Worm (Caenorhabditis elegans) whole organism, L3 larva: ENCODE results near the gene gst-34.

Source experiments
- ZK546.5 ChIP-seq: sonication (generic microtip); optimal IDR thresholded peaks from 2 replicates; lab custom pipeline; 2017; ENCODE audit warnings: missing biosample characterization, missing genetic modification characterization
- aly-2 ChIP-seq: fragments of 150-350 bp; optimal IDR thresholded peaks from 2 replicates; lab custom pipeline; 2014; ENCODE audit warnings: missing biosample characterization, missing genetic modification characterization
- ceh-16 ChIP-seq: sonication (generic microtip); optimal IDR thresholded peaks from 2 replicates; lab custom pipeline; 2017; ENCODE audit warnings: missing biosample characterization, missing genetic modification characterization
- ceh-28 ChIP-seq: fragments of 150-350 bp; optimal IDR thresholded peaks from 2 replicates; lab custom pipeline; 2014; ENCODE audit warnings: missing biosample characterization, missing genetic modification reagents, missing genetic modification characterization
- ceh-82 ChIP-seq: fragments of 150-350 bp; optimal IDR thresholded peaks from 2 replicates; lab custom pipeline; 2014; ENCODE audit warnings: missing biosample characterization, missing genetic modification characterization
- egl-27 ChIP-seq: sonication (generic microtip); optimal IDR thresholded peaks from 4 replicates; lab custom pipeline; 2017; ENCODE audit warnings: missing biosample characterization, missing genetic modification reagents, missing genetic modification characterization
- egl-5 ChIP-seq: fragments of 150-350 bp; optimal IDR thresholded peaks from 2 replicates; lab custom pipeline; 2017; ENCODE audit warnings: missing biosample characterization, missing genetic modification reagents, missing genetic modification characterization, inconsistent platforms
- elt-1 ChIP-seq: fragments of 150-350 bp; optimal IDR thresholded peaks from 2 replicates; lab custom pipeline; 2014; ENCODE audit warnings: missing biosample characterization, missing genetic modification characterization
- elt-2 ChIP-seq: sonication (generic microtip); optimal IDR thresholded peaks from 2 replicates; lab custom pipeline; 2016; ENCODE audit warnings: missing genetic modification reagents, mild to moderate bottlenecking, missing genetic modification characterization, missing compliant biosample characterization
- elt-3 ChIP-seq, 3 experiments: fragments of 150-350 bp in 1 of 3; sonication (generic microtip) in 2 of 3; optimal IDR thresholded peaks; 2 replicates in 2 of 3; 4 replicates in 1 of 3; lab custom pipeline; 2014 to 2017; ENCODE audit warnings: missing biosample characterization in 3 of 3, missing genetic modification characterization in 3 of 3
- fkh-10 ChIP-seq: sonication (generic microtip); optimal IDR thresholded peaks from 2 replicates; lab custom pipeline; 2017; ENCODE audit warnings: missing biosample characterization, missing genetic modification reagents, missing genetic modification characterization
- fos-1 ChIP-seq: fragments of 150-350 bp; optimal IDR thresholded peaks from 2 replicates; lab custom pipeline; 2014; ENCODE audit warnings: missing biosample characterization, missing genetic modification characterization
- hmg-11 ChIP-seq: sonication (generic microtip); optimal IDR thresholded peaks from 2 replicates; lab custom pipeline; 2016; ENCODE audit warnings: missing genetic modification characterization, missing compliant biosample characterization
- jun-1 ChIP-seq: fragments of 150-350 bp; optimal IDR thresholded peaks from 2 replicates; lab custom pipeline; 2014; ENCODE audit warnings: missing biosample characterization, missing genetic modification reagents, missing genetic modification characterization
- lin-15B ChIP-seq: fragments of 150-350 bp; optimal IDR thresholded peaks from 2 replicates; lab custom pipeline; 2014; ENCODE audit warnings: missing biosample characterization, missing genetic modification characterization
- lin-39 ChIP-seq: fragments of 150-350 bp; optimal IDR thresholded peaks from 2 replicates; lab custom pipeline; 2018; ENCODE audit warnings: missing biosample characterization, missing genetic modification reagents, missing genetic modification characterization
- mdl-1 ChIP-seq: fragments of 150-350 bp; optimal IDR thresholded peaks from 2 replicates; lab custom pipeline; 2014; ENCODE audit warnings: missing biosample characterization, missing genetic modification characterization
- mml-1 ChIP-seq: fragments of 150-350 bp; sonication (generic microtip); optimal IDR thresholded peaks from 3 replicates; lab custom pipeline; 2014; ENCODE audit warnings: missing biosample characterization, missing genetic modification characterization
- nfya-1 ChIP-seq: sonication (generic microtip); optimal IDR thresholded peaks from 2 replicates; lab custom pipeline; 2017; ENCODE audit warnings: missing genetic modification characterization, mild to moderate bottlenecking, missing compliant biosample characterization, antibody characterized with exemption, moderate library complexity; ENCODE audit not compliant: insufficient read depth
- nhr-11 ChIP-seq: fragments of 150-350 bp; optimal IDR thresholded peaks from 2 replicates; lab custom pipeline; 2014; ENCODE audit warnings: missing biosample characterization, missing genetic modification characterization
- nhr-12 ChIP-seq: fragments of 150-350 bp; optimal IDR thresholded peaks from 2 replicates; lab custom pipeline; 2014; ENCODE audit warnings: missing biosample characterization, missing genetic modification characterization
- nhr-237 ChIP-seq: fragments of 150-350 bp; optimal IDR thresholded peaks from 2 replicates; lab custom pipeline; 2014; ENCODE audit warnings: missing biosample characterization, missing genetic modification characterization
- nhr-25 ChIP-seq: sonication (generic microtip); optimal IDR thresholded peaks from 2 replicates; lab custom pipeline; 2017; ENCODE audit warnings: missing biosample characterization, missing genetic modification characterization
- nhr-28 ChIP-seq: fragments of 150-350 bp; optimal IDR thresholded peaks from 2 replicates; lab custom pipeline; 2014; ENCODE audit warnings: missing biosample characterization, missing genetic modification characterization
- nhr-43 ChIP-seq: sonication (generic microtip); optimal IDR thresholded peaks from 2 replicates; lab custom pipeline; 2016; ENCODE audit warnings: mild to moderate bottlenecking, missing genetic modification characterization, missing compliant biosample characterization; ENCODE audit not compliant: poor library complexity, severe bottlenecking
- pha-4 ChIP-seq: fragments of 150-350 bp; optimal IDR thresholded peaks from 2 replicates; lab custom pipeline; 2014; ENCODE audit warnings: missing biosample characterization, missing genetic modification reagents, missing genetic modification characterization
- skn-1 ChIP-seq: fragments of 150-350 bp; optimal IDR thresholded peaks from 2 replicates; lab custom pipeline; 2014; ENCODE audit warnings: missing biosample characterization, missing genetic modification characterization
- snpc-4 ChIP-seq: fragments of 150-350 bp; optimal IDR thresholded peaks from 2 replicates; lab custom pipeline; 2014; ENCODE audit warnings: missing biosample characterization, missing genetic modification characterization
- unc-39 ChIP-seq: sonication (generic microtip); optimal IDR thresholded peaks from 4 replicates; lab custom pipeline; 2017; ENCODE audit warnings: missing biosample characterization, missing genetic modification characterization
- unc-62 ChIP-seq: fragments of 150-350 bp; sonication (generic microtip); optimal IDR thresholded peaks from 4 replicates; lab custom pipeline; 2014; ENCODE audit warnings: missing biosample characterization, missing genetic modification reagents, missing genetic modification characterization
- zag-1 ChIP-seq: fragments of 150-350 bp; optimal IDR thresholded peaks from 2 replicates; lab custom pipeline; 2014; ENCODE audit warnings: missing biosample characterization, missing genetic modification characterization
- ztf-11 ChIP-seq: fragments of 150-350 bp; optimal IDR thresholded peaks from 2 replicates; lab custom pipeline; 2014; ENCODE audit warnings: missing biosample characterization, missing genetic modification characterization
- ztf-4 ChIP-seq: fragments of 150-350 bp; optimal IDR thresholded peaks from 2 replicates; lab custom pipeline; 2014; ENCODE audit warnings: missing biosample characterization, missing genetic modification characterization

The gst-34 gene

DNA sequence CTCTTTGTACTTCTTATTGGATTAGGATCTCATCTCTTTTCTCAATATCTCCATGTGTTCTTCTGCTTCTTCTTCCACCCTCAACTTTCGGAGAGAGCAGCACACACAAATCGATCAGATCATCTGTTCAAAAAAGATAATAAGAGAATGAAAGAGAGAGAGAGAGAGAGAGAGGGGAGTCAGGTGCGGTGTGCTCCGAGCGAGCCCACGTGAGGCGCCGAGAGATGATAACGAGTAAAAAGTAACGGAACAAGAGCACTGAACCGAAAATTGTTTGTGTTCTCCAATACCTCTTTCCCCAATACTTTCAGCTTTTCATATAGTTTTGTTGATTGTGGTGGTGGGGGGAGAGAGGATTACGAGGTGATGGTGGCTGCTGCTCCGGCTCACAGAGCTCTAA lies 10.9 kb upstream of the gst-34 start (continued):
- TF ChIP-seq lin-15B (no peak), aly-2 (tag; lab: Kevin White, UChicago) (no peak), ceh-16 (tag; lab: Kevin White, UChicago) (no peak), elt-1 (tag; lab: Kevin White, UChicago) (no peak), mml-1 (no peak), pha-4 (tag; lab: Kevin White, UChicago) (peak; percentile 69)

DNA sequence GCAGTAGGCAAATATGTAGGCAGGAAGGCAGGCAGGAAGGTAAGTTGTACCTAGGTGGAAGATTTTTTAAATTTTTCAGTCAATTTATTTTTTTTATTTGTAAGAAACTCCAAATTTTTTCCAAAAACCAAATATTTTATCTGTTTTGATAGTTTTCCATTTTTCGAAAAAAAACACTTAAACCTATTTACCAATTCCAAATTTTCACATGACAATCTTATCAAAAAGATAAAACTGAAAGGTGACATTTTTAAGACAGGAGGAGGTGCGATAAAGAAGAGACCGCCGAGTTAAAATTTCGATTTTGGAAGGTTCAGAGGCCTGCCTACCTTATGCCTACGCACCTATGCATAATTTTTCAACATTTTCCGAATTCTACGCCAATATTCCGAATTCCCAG lies 7.9 kb upstream of the gst-34 start:
- TF ChIP-seq ZK546.5 (tag; lab: Kevin White, UChicago) (no peak), elt-2 (peak; percentile 68), pha-4 (tag; lab: Kevin White, UChicago) (peak; percentile 35), nhr-237 (no peak)

DNA sequence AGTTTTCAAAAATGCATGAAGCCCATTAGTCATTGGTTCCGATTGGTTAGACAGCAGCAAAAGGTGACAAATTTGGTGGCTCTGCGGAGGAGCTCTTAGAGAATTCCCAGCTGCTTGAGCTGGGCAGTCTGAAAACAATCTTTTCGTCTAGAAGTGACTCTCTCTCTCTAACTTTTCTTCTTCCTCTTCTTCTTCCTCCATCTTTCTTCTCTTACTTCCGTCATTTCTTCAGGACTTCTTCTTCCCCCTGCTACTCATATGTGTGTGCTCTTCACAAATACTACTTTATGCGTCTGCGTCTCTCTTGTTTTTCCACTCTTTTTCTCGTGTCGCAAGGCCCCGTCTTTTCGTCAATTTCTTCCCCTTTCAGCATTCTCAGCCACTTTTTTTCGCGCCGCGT lies 6.9 kb upstream of the gst-34 start:
- no peak for TF ChIP-seq ztf-11 (tag; lab: Kevin White, UChicago)
- peak; percentile 55 for TF ChIP-seq pha-4 (tag; lab: Kevin White, UChicago)
- no peak for TF ChIP-seq snpc-4
- no peak for TF ChIP-seq ceh-28 (tag; lab: Kevin White, UChicago)
- peak; percentile 72 for TF ChIP-seq hmg-11 (tag; lab: Kevin White, UChicago)
- TF ChIP-seq lin-15B = no peak
- TF ChIP-seq fkh-10 (GFP tag; lab: Kevin White, UChicago) = peak; percentile 11
- TF ChIP-seq nhr-11 (tag; lab: Kevin White, UChicago) = no peak
- peak; percentile 43 for TF ChIP-seq nfya-1
- peak; percentile 52 for TF ChIP-seq skn-1 (tag; lab: Kevin White, UChicago)
- TF ChIP-seq lin-39 (tag; lab: Kevin White, UChicago) = peak; percentile 65

DNA sequence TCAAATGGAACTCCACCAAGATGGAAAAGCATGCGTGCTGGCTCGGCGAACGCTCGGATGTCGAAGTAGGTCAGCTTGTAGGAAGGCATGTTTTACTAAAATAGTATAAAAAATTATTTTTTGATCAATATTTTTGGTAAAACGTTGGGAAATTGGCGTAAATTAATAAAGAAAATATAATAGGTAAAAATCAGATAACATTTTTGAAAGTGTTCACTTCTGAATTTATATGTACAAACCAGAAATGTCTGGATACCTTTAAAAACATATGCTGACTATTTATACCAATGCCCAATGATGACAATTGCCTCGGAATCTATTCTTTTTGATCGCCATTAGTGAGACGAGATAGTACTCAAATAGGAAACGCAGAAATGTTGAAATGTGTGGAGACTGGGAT lies 2.2 kb upstream of the gst-34 start, which contains the start of gene gst-35:
gst-35 (minus strand) TSS at position 101 of the 400 bp plus-strand sequence.
- TF ChIP-seq fos-1 (tag; lab: Kevin White, UChicago) = no peak

DNA sequence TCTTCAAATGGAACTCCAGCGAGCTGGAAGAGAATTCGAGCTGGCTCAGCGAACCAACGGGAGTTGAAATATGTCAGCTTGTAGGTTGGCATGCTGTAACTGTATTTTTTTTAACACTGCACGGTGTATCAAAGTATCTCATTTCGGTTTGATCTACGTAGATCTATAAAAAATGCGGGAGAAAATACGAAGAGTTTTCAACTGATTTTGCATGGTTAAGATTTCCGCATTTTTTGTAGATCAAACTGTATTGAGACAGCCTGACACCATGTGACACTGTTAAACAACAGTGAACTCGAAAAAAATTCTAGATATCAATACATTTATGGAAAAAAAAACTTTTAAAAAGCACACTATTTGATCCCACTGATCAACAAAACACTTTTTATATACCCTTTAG lies 4.5 kb downstream of the gst-34 start, which contains the start of gene gst-32:
gst-32 (minus strand) TSS at position 101 of the 400 bp plus-strand sequence.
- TF ChIP-seq aly-2 (tag; lab: Kevin White, UChicago) (no peak), unc-62 (GFP tag; lab: Kevin White, UChicago) (no peak), skn-1 (tag; lab: Kevin White, UChicago) (no peak), ceh-28 (tag; lab: Kevin White, UChicago) (no peak), jun-1 (tag; lab: Kevin White, UChicago) (no peak), mdl-1 (tag; lab: Kevin White, UChicago) (no peak), elt-3 (tag; optimal IDR thresholded peaks at IDR 0.05; lab: Kevin White, UChicago) (no peak), nhr-28 (tag; lab: Kevin White, UChicago) (no peak), unc-39 (tag; lab: Kevin White, UChicago) (no peak), snpc-4 (no peak), ztf-4 (tag; lab: Kevin White, UChicago) (no peak), nhr-11 (tag; lab: Kevin White, UChicago) (no peak), nhr-25 (tag; lab: Kevin White, UChicago) (no peak), ceh-82 (no peak)

DNA sequence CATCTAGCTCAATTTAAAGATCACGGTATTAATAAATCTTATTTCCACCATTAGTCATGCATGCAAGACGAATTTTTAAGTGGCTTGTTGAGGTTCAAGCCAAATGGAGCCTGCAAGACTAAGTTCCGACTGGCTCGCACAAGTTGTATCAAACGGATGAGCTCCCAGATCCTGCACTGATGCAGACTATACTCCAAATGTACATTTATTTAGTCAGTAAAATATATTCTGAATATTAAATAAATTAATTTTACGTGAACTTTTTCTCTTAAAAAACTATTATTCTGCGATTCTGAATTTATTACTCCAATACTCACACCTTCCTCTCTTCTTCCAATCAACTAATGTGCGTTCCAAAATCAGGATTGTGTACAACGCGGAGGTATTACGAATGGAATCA lies 7.4 kb downstream of the gst-34 start, which contains the start of gene Y53F4B.36:
Y53F4B.36 (plus strand) TSS at position 301 of the 400 bp plus-strand sequence.
- TF ChIP-seq nhr-25 (tag; lab: Kevin White, UChicago) (no peak), egl-27 (tag; lab: Kevin White, UChicago) (no peak), nhr-12 (no peak), nhr-43 (tag; lab: Kevin White, UChicago) (no peak), zag-1 (tag; lab: Kevin White, UChicago) (no peak), egl-5 (no peak), aly-2 (tag; lab: Kevin White, UChicago) (no peak), elt-2 (no peak), elt-1 (tag; lab: Kevin White, UChicago) (no peak)
